Worm (Caenorhabditis elegans): ENCODE data around the gene ttc-17.

Gene ttc-17

DNA sequence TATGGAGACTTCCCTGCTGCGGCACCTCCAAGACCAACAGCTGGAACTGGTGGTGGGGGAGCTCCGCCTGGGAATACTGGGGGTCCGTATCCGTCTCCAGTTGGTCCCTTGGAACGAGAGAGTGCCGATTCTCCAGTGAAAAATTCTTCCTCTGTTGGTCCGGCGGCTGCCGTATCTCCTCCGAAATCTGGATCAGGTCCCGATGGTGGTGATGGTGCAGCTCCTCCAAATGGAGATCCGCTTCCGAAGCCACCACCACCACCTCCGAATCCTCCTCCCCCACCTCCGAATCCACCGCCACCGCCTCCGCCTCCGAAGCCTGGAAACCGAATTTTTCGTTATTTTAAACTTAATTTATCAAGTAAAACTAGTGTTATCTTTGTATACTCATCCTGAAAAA lies 16.4 kb upstream of the ttc-17 start:
- TF ChIP-seq B0310.2 (tag; optimal IDR thresholded peaks at IDR 0.05) (no peak), tbx-11 (GFP tag; IDR thresholded peaks at IDR 0.05) (no peak), ceh-13 (GFP tag; optimal IDR thresholded peaks at IDR 0.05) (no peak), pes-1 (GFP tag; IDR thresholded peaks at IDR 0.05) (no peak), aly-1 (tag; optimal IDR thresholded peaks at IDR 0.05) (no peak), hnd-1 (tag; optimal IDR thresholded peaks at IDR 0.05) (no peak), tbx-37 (GFP tag; conservative IDR thresholded peaks at IDR 0.05) (no peak), F13C5.2 (tag; optimal IDR thresholded peaks at IDR 0.05) (no peak), ama-1 (optimal IDR thresholded peaks at IDR 0.05) (no peak), hmg-4 (GFP tag; optimal IDR thresholded peaks at IDR 0.05) (no peak), ets-7 (tag; optimal IDR thresholded peaks at IDR 0.05) (no peak), flt-1 (GFP tag; IDR thresholded peaks at IDR 0.05) (no peak), tra-4 (tag; optimal IDR thresholded peaks at IDR 0.05) (no peak), scrt-1 (GFP tag; IDR thresholded peaks at IDR 0.05) (no peak), ceh-36 (tag; optimal IDR thresholded peaks at IDR 0.05) (no peak), sea-1 (GFP tag; conservative IDR thresholded peaks at IDR 0.05) (no peak), hmbx-1 (tag; optimal IDR thresholded peaks at IDR 0.05) (no peak)

DNA sequence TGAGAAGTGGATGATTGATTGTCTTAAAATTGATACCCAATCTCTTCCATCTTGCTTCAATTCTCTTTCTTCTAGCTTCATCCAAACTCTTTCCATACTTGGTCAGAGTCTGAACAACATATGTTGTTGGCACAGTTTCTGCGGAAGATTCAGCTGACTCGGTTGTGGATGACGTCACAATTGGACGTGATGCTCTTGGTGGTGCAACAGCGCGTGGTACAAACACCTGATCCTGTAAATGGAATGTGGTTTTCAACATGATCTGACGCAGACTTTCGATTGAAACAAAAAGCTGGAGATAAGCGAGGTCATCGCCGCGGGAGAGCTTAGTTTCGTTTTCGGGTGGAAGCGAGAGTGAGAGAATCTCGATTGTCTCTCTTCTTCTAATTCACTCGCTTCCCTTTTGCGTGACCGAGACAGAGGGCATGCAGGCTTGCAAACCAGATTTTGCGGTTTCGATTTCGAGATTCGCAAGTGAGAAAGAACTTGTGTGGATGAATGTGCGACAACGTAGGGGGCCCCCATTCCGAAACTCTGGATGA lies 14.3 kb upstream of the ttc-17 start:
- TF ChIP-seq hmbx-1 (tag; optimal IDR thresholded peaks at IDR 0.05) = no peak
- TF ChIP-seq hmg-4 (GFP tag; optimal IDR thresholded peaks at IDR 0.05) = no peak
- no peak for TF ChIP-seq scrt-1 (GFP tag; IDR thresholded peaks at IDR 0.05)
- TF ChIP-seq flt-1 (GFP tag; IDR thresholded peaks at IDR 0.05) = no peak

DNA sequence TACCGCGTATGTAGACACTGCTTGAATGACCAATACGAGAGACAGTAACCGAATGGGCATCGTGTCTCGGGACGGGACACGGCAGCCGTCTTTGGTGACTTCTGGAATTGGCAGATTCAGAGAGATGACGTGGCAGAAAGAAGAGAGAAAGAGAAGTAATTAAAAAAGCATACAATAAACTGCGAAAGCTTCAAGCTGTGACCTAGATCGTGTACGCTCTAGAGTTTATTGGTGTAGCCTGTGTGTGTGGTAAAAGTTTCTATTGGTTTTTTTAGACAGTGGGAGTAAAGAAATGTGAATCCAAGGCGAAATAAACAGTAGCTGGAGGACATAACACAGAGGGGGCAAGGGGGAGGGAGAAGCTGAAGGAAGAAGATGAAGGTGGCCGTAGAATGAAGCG lies 12.9 kb upstream of the ttc-17 start, which contains the start of gene T19A5.3:
T19A5.3 (minus strand) TSS at position 101 of the 400 bp plus-strand sequence.
- TF ChIP-seq F13C5.2 (tag; optimal IDR thresholded peaks at IDR 0.05) (no peak), hmg-4 (GFP tag; optimal IDR thresholded peaks at IDR 0.05) (no peak), aly-1 (tag; optimal IDR thresholded peaks at IDR 0.05) (no peak), ceh-36 (tag; optimal IDR thresholded peaks at IDR 0.05) (no peak)

ce11 chrV:8944481-8944880 lies 12.4 kb upstream of the ttc-17 start:
- TF ChIP-seq flt-1 (GFP tag; IDR thresholded peaks at IDR 0.05) = no peak
- no peak for TF ChIP-seq ceh-13 (GFP tag; optimal IDR thresholded peaks at IDR 0.05)
- TF ChIP-seq hmg-4 (GFP tag; optimal IDR thresholded peaks at IDR 0.05) = no peak
- TF ChIP-seq F13C5.2 (tag; optimal IDR thresholded peaks at IDR 0.05) = no peak
- no peak for TF ChIP-seq hmbx-1 (tag; optimal IDR thresholded peaks at IDR 0.05)
- no peak for TF ChIP-seq pes-1 (GFP tag; IDR thresholded peaks at IDR 0.05)
- TF ChIP-seq ets-7 (tag; optimal IDR thresholded peaks at IDR 0.05) = no peak
- no peak for TF ChIP-seq tbx-37 (GFP tag; conservative IDR thresholded peaks at IDR 0.05)
- TF ChIP-seq scrt-1 (GFP tag; IDR thresholded peaks at IDR 0.05) = no peak
- no peak for TF ChIP-seq ceh-36 (tag; optimal IDR thresholded peaks at IDR 0.05)
- no peak for TF ChIP-seq ama-1 (optimal IDR thresholded peaks at IDR 0.05)
- TF ChIP-seq B0310.2 (tag; optimal IDR thresholded peaks at IDR 0.05) = no peak
- no peak for TF ChIP-seq tra-4 (tag; optimal IDR thresholded peaks at IDR 0.05)
- TF ChIP-seq hnd-1 (tag; optimal IDR thresholded peaks at IDR 0.05) = no peak
- no peak for TF ChIP-seq tbx-11 (GFP tag; IDR thresholded peaks at IDR 0.05)
- TF ChIP-seq aly-1 (tag; optimal IDR thresholded peaks at IDR 0.05) = no peak

DNA sequence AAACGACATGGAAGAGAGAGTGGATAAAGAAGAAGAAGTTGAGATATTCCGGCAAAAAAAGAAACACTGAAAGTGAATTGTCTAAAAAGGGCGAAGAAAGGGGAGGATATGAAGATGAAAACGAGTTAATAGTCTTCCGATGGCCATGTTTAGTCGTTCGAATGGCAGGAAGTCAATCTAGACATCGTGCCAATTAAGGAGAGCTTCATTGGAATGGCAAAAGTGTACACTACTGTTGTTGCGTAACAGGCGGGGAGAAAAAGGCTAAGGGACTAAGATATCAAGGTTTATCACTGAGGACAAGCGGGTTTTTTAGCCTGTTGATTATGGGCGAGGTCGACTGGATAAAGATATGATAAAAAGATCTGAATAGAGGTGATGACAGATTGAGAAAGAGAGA lies 10.7 kb upstream of the ttc-17 start:
- TF ChIP-seq aly-1 (tag; optimal IDR thresholded peaks at IDR 0.05) (no peak), B0310.2 (tag; optimal IDR thresholded peaks at IDR 0.05) (no peak), tra-4 (tag; optimal IDR thresholded peaks at IDR 0.05) (no peak), hmg-4 (GFP tag; optimal IDR thresholded peaks at IDR 0.05) (no peak), pes-1 (GFP tag; IDR thresholded peaks at IDR 0.05) (no peak), ets-7 (tag; optimal IDR thresholded peaks at IDR 0.05) (no peak), ceh-36 (tag; optimal IDR thresholded peaks at IDR 0.05) (no peak), ceh-13 (GFP tag; optimal IDR thresholded peaks at IDR 0.05) (no peak), ama-1 (optimal IDR thresholded peaks at IDR 0.05) (no peak), tbx-37 (GFP tag; conservative IDR thresholded peaks at IDR 0.05) (no peak), scrt-1 (GFP tag; IDR thresholded peaks at IDR 0.05) (no peak), F13C5.2 (tag; optimal IDR thresholded peaks at IDR 0.05) (no peak), hnd-1 (tag; optimal IDR thresholded peaks at IDR 0.05) (no peak), flt-1 (GFP tag; IDR thresholded peaks at IDR 0.05) (no peak), hmbx-1 (tag; optimal IDR thresholded peaks at IDR 0.05) (no peak)

DNA sequence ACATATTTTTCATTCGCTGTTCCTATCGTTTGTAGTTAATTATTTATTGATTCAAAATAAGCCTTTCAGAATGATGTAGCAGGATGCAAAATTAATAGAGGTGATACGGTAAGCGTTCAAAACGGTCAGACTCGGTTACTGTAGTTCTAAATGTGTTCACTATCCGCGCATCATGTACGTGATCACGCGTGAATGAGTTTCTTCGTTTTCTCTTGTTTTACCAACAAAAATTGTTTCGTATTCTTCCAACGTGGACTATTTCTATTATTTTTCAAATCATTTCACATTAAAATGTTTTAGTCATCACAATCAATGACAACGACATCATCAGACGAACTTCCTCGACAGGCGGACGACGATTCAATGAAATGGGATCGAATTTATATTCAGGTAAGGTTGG lies 9.3 kb upstream of the ttc-17 start, which contains the start of gene gck-1:
gck-1 (plus strand) TSS at position 301 of the 400 bp plus-strand sequence.
- TF ChIP-seq flt-1 (GFP tag; IDR thresholded peaks at IDR 0.05) (no peak), tra-4 (tag; optimal IDR thresholded peaks at IDR 0.05) (no peak), scrt-1 (GFP tag; IDR thresholded peaks at IDR 0.05) (no peak), ceh-36 (tag; optimal IDR thresholded peaks at IDR 0.05) (no peak)

ce11 chrV:8948365-8948764 lies 8.5 kb upstream of the ttc-17 start:
- TF ChIP-seq ceh-13 (GFP tag; optimal IDR thresholded peaks at IDR 0.05) = no peak
- no peak for TF ChIP-seq hmg-4 (GFP tag; optimal IDR thresholded peaks at IDR 0.05)
- no peak for TF ChIP-seq hnd-1 (tag; optimal IDR thresholded peaks at IDR 0.05)
- TF ChIP-seq F13C5.2 (tag; optimal IDR thresholded peaks at IDR 0.05) = no peak
- no peak for TF ChIP-seq tbx-11 (GFP tag; IDR thresholded peaks at IDR 0.05)
- TF ChIP-seq aly-1 (tag; optimal IDR thresholded peaks at IDR 0.05) = no peak
- TF ChIP-seq hmbx-1 (tag; optimal IDR thresholded peaks at IDR 0.05) = no peak
- no peak for TF ChIP-seq tra-4 (tag; optimal IDR thresholded peaks at IDR 0.05)
- no peak for TF ChIP-seq ama-1 (optimal IDR thresholded peaks at IDR 0.05)
- no peak for TF ChIP-seq scrt-1 (GFP tag; IDR thresholded peaks at IDR 0.05)
- TF ChIP-seq flt-1 (GFP tag; IDR thresholded peaks at IDR 0.05) = no peak

ce11 chrV:8948996-8949395 lies 7.8 kb upstream of the ttc-17 start:
- TF ChIP-seq ama-1 (optimal IDR thresholded peaks at IDR 0.05) (no peak), flt-1 (GFP tag; IDR thresholded peaks at IDR 0.05) (no peak), tbx-37 (GFP tag; conservative IDR thresholded peaks at IDR 0.05) (no peak), ets-7 (tag; optimal IDR thresholded peaks at IDR 0.05) (no peak), tra-4 (tag; optimal IDR thresholded peaks at IDR 0.05) (no peak), ceh-36 (tag; optimal IDR thresholded peaks at IDR 0.05) (no peak), sea-1 (GFP tag; conservative IDR thresholded peaks at IDR 0.05) (no peak), hmg-4 (GFP tag; optimal IDR thresholded peaks at IDR 0.05) (no peak), hmbx-1 (tag; optimal IDR thresholded peaks at IDR 0.05) (no peak), pes-1 (GFP tag; IDR thresholded peaks at IDR 0.05) (no peak), scrt-1 (GFP tag; IDR thresholded peaks at IDR 0.05) (no peak), F13C5.2 (tag; optimal IDR thresholded peaks at IDR 0.05) (no peak), tbx-11 (GFP tag; IDR thresholded peaks at IDR 0.05) (no peak), ceh-13 (GFP tag; optimal IDR thresholded peaks at IDR 0.05) (no peak)
